Worm (Caenorhabditis elegans) whole organism, L4/young adult: ENCODE results near the gene AC3.12.

ENCODE experiments used
- W03F9.2 ChIP-seq: fragments of 150-350 bp; optimal IDR thresholded peaks from 2 replicates; lab custom pipeline; 2014; ENCODE audit warnings: missing biosample characterization, missing genetic modification characterization

Gene AC3.12

ce11 chrV:10332012-10332411 lies 47.2 kb downstream of the AC3.12 start, which contains the start of gene crm-1:
Gene crm-1 (minus strand): TSS chrV:10332112.
- no peak for TF ChIP-seq W03F9.2 (tag; lab: Kevin White, UChicago)
